In genomic region chrIV:4727935-4728334, ce11 we compare ENCODE assay signal across 1 worm cellular context.
TF ChIP-seq lines count a peak whose summit lies in the region.
"Not testable (repeated sequence)": the region's sequence is repeated elsewhere in the genome, so short reads cannot be mapped to it uniquely, and the experiment has no call there.

No protein-coding gene starts in this region.

TF ChIP-seq in whole organism, L4 larva, 104 proteins besides CTCF, POLR2A, EP300 and RAD21 (continued from another document):
- TF ChIP-seq D1046.2 (GFP tag; IDR thresholded peaks at IDR 0.05; lab: Robert Waterston, UW) = peak; percentile 99
- peak; percentile 88 for TF ChIP-seq spr-1 (tag; optimal IDR thresholded peaks at IDR 0.05; lab: Kevin White, UChicago)
- peak; percentile 100 for TF ChIP-seq daf-19 (GFP tag; conservative IDR thresholded peaks at IDR 0.05; lab: Robert Waterston, UW)
- peak; percentile 100 for TF ChIP-seq tra-1 (GFP tag; IDR thresholded peaks at IDR 0.05; lab: Robert Waterston, UW)
- TF ChIP-seq ceh-44 (GFP tag; IDR thresholded peaks at IDR 0.05; lab: Robert Waterston, UW) = peak; percentile 99
- TF ChIP-seq hif-1 (tag; optimal IDR thresholded peaks at IDR 0.05; lab: Kevin White, UChicago) = peak in 1 of 2 experiments; percentile 84
- peak; percentile 100 for TF ChIP-seq madf-9 (GFP tag; conservative IDR thresholded peaks at IDR 0.05; lab: Robert Waterston, UW)
- peak; percentile 92 for TF ChIP-seq mes-2 (tag; optimal IDR thresholded peaks at IDR 0.05; lab: Kevin White, UChicago; ENCODE audit: poor library complexity, severe bottlenecking)
- peak; percentile 98 for TF ChIP-seq saeg-2 (GFP tag; IDR thresholded peaks at IDR 0.05; lab: Robert Waterston, UW)
- peak; percentile 95 for TF ChIP-seq mxl-2 (GFP tag; conservative IDR thresholded peaks at IDR 0.05; lab: Robert Waterston, UW)
- TF ChIP-seq dpl-1 (GFP tag; optimal IDR thresholded peaks at IDR 0.05; lab: Kevin White, UChicago) = peak; percentile 68
- peak; percentile 31 to 83 for TF ChIP-seq daf-16 (GFP tag; optimal IDR thresholded peaks at IDR 0.05; lab: Kevin White, UChicago)
- TF ChIP-seq daf-16, pha-4 (tag; optimal IDR thresholded peaks at IDR 0.05; lab: Kevin White, UChicago): not testable (repeated sequence)
- TF ChIP-seq nhr-77 (tag; optimal IDR thresholded peaks at IDR 0.05; lab: Kevin White, UChicago) = peak; percentile 71
- TF ChIP-seq T20F7.1 (GFP tag; optimal IDR thresholded peaks at IDR 0.05; lab: Kevin White, UChicago) = peak; percentile 94
- peak; percentile 62 for TF ChIP-seq lin-15B (tag; optimal IDR thresholded peaks at IDR 0.05; lab: Kevin White, UChicago)
- TF ChIP-seq zfp-2 (tag; optimal IDR thresholded peaks at IDR 0.05; lab: Kevin White, UChicago) = peak; percentile 90
- peak; percentile 60 for TF ChIP-seq lir-3 (tag; optimal IDR thresholded peaks at IDR 0.05; lab: Kevin White, UChicago)
- TF ChIP-seq spr-3 (GFP tag; optimal IDR thresholded peaks at IDR 0.05; lab: Kevin White, UChicago) = peak; percentile 70
- peak; percentile 100 for TF ChIP-seq dmd-6 (GFP tag; IDR thresholded peaks at IDR 0.05; lab: Robert Waterston, UW)
- TF ChIP-seq nhr-42 (GFP tag; IDR thresholded peaks at IDR 0.05; lab: Robert Waterston, UW) = peak; percentile 100
- peak; percentile 99 for TF ChIP-seq pha-4 (GFP tag; IDR thresholded peaks at IDR 0.05; lab: Robert Waterston, UW)
- peak; percentile 93 for TF ChIP-seq snpc-1.2 (GFP tag; IDR thresholded peaks at IDR 0.05; lab: Robert Waterston, UW)
- peak; percentile 100 for TF ChIP-seq vab-7 (GFP tag; IDR thresholded peaks at IDR 0.05; lab: Robert Waterston, UW)
- TF ChIP-seq madf-5 (GFP tag; IDR thresholded peaks at IDR 0.05; lab: Robert Waterston, UW) = peak; percentile 93 to 100
- TF ChIP-seq php-3 (GFP tag; IDR thresholded peaks at IDR 0.05; lab: Robert Waterston, UW) = peak; percentile 100
- TF ChIP-seq tag-97 (GFP tag; IDR thresholded peaks at IDR 0.05; lab: Robert Waterston, UW) = peak; percentile 98
- peak; percentile 98 for TF ChIP-seq rbr-2 (tag; optimal IDR thresholded peaks at IDR 0.05; lab: Kevin White, UChicago)
- TF ChIP-seq lsy-2 (tag; optimal IDR thresholded peaks at IDR 0.05; lab: Kevin White, UChicago) = peak; percentile 97 to 98
- peak; percentile 82; the same call in 1 of the 2 replicates for TF ChIP-seq dmd-8 (GFP tag; IDR thresholded peaks at IDR 0.05; lab: Robert Waterston, UW)
- peak; percentile 96 for TF ChIP-seq Y48G9A.11 (GFP tag; IDR thresholded peaks at IDR 0.05; lab: Robert Waterston, UW)
- peak; percentile 55 for TF ChIP-seq nhr-237 (tag; optimal IDR thresholded peaks at IDR 0.05; lab: Kevin White, UChicago)
- TF ChIP-seq zip-2 (tag; optimal IDR thresholded peaks at IDR 0.05; lab: Kevin White, UChicago) = peak; percentile 29
- peak; percentile 92 for TF ChIP-seq hlh-11 (tag; optimal IDR thresholded peaks at IDR 0.05; lab: Kevin White, UChicago)
- TF ChIP-seq zfp-3 (GFP tag; conservative IDR thresholded peaks at IDR 0.05; lab: Robert Waterston, UW) = peak; percentile 100
- peak; percentile 96 for TF ChIP-seq nhr-102 (tag; optimal IDR thresholded peaks at IDR 0.05; lab: Kevin White, UChicago)
- peak; percentile 99 for TF ChIP-seq hmg-1.1 (GFP tag; IDR thresholded peaks at IDR 0.05; lab: Robert Waterston, UW)
- peak; percentile 100 for TF ChIP-seq dmd-9 (GFP tag; IDR thresholded peaks at IDR 0.05; lab: Robert Waterston, UW)
- peak; percentile 70; the same call in 1 of the 2 replicates for TF ChIP-seq Y105C5A.15 (GFP tag; IDR thresholded peaks at IDR 0.05; lab: Robert Waterston, UW)
- TF ChIP-seq ZK546.5 (tag; optimal IDR thresholded peaks at IDR 0.05; lab: Kevin White, UChicago) = peak in 1 of 2 experiments; percentile 71
- peak; percentile 98 for TF ChIP-seq mdt-29 (GFP tag; IDR thresholded peaks at IDR 0.05; lab: Robert Waterston, UW)
- peak; percentile 41 for TF ChIP-seq nhr-28 (tag; optimal IDR thresholded peaks at IDR 0.05; lab: Kevin White, UChicago)
- peak; percentile 98 for TF ChIP-seq lin-1 (GFP tag; IDR thresholded peaks at IDR 0.05; lab: Robert Waterston, UW)
- peak; percentile 94 for TF ChIP-seq F37D6.2 (tag; optimal IDR thresholded peaks at IDR 0.05; lab: Kevin White, UChicago)
- peak; percentile 99 for TF ChIP-seq Y75B8A.6 (GFP tag; IDR thresholded peaks at IDR 0.05; lab: Robert Waterston, UW)
- peak; percentile 100 for TF ChIP-seq lin-29 (GFP tag; IDR thresholded peaks at IDR 0.05; lab: Robert Waterston, UW)
